Worm (Caenorhabditis elegans) whole organism, late embryonic: Measurements from ENCODE around the gene fbxb-58.

Experiments
- F13H6.1 ChIP-seq: sonication (generic microtip); optimal IDR thresholded peaks from 2 replicates; lab custom pipeline; 2016; ENCODE audit warnings: missing genetic modification characterization, missing compliant biosample characterization
- T23F11.4 ChIP-seq: fragments of 200-800 bp; sonication (Bioruptor generic); optimal IDR thresholded peaks from 2 replicates; lab custom pipeline; 2018; ENCODE audit warnings: mild to moderate bottlenecking, missing genetic modification characterization, missing compliant biosample characterization
- Y22D7AL.16 ChIP-seq: sonication (generic microtip); optimal IDR thresholded peaks from 2 replicates; lab custom pipeline; 2016; ENCODE audit warnings: missing genetic modification characterization, missing compliant biosample characterization
- ceh-2 ChIP-seq: sonication (generic microtip); optimal IDR thresholded peaks from 2 replicates; lab custom pipeline; 2016; ENCODE audit warnings: missing genotype, missing genetic modification characterization, missing compliant biosample characterization
- ceh-31 ChIP-seq: sonication (generic microtip); optimal IDR thresholded peaks from 2 replicates; lab custom pipeline; 2016; ENCODE audit warnings: missing genetic modification characterization, missing compliant biosample characterization
- ceh-45 ChIP-seq: fragments of 200-800 bp; sonication (Bioruptor generic); IDR thresholded peaks from 2 replicates; pipeline ENCODE4 v1.3.6; 2022; ENCODE audit warnings: missing genetic modification reagents, missing genetic modification characterization, missing compliant biosample characterization
- ceh-6 ChIP-seq: fragments of 200-800 bp; sonication (Bioruptor generic); optimal IDR thresholded peaks from 2 replicates; lab custom pipeline; 2018; ENCODE audit warnings: mild to moderate bottlenecking, missing genetic modification characterization, missing compliant biosample characterization
- che-1 ChIP-seq: sonication (generic microtip); optimal IDR thresholded peaks from 2 replicates; lab custom pipeline; 2016; ENCODE audit warnings: mild to moderate bottlenecking, missing genetic modification characterization, missing compliant biosample characterization
- dmd-4 ChIP-seq: sonication (generic microtip); optimal IDR thresholded peaks from 2 replicates; lab custom pipeline; 2016; ENCODE audit warnings: borderline replicate concordance, missing genetic modification characterization, missing compliant biosample characterization
- elt-4 ChIP-seq: sonication (generic microtip); optimal IDR thresholded peaks from 2 replicates; lab custom pipeline; 2016; ENCODE audit warnings: missing genetic modification characterization, missing compliant biosample characterization
- ets-4 ChIP-seq: sonication (generic microtip); optimal IDR thresholded peaks from 2 replicates; lab custom pipeline; 2016; ENCODE audit warnings: missing genetic modification characterization, missing compliant biosample characterization
- fax-1 ChIP-seq: sonication (generic microtip); optimal IDR thresholded peaks from 2 replicates; lab custom pipeline; 2016; ENCODE audit warnings: missing genotype, missing genetic modification characterization, missing compliant biosample characterization
- fkh-6 ChIP-seq: sonication (generic microtip); optimal IDR thresholded peaks from 2 replicates; lab custom pipeline; 2016; ENCODE audit warnings: missing genetic modification characterization, missing compliant biosample characterization
- gmeb-2 ChIP-seq: sonication (generic microtip); optimal IDR thresholded peaks from 2 replicates; lab custom pipeline; 2016; ENCODE audit warnings: missing genetic modification characterization, inconsistent platforms, missing compliant biosample characterization
- hlh-15 ChIP-seq: sonication (generic microtip); optimal IDR thresholded peaks from 2 replicates; lab custom pipeline; 2016; ENCODE audit warnings: missing genetic modification characterization, missing compliant biosample characterization
- lim-6 ChIP-seq: sonication (generic microtip); optimal IDR thresholded peaks from 2 replicates; lab custom pipeline; 2016; ENCODE audit warnings: missing genetic modification characterization, missing compliant biosample characterization
- nhr-11 ChIP-seq: fragments of 150-350 bp; optimal IDR thresholded peaks from 2 replicates; lab custom pipeline; 2014; ENCODE audit warnings: missing biosample characterization, missing genetic modification characterization
- pat-9 ChIP-seq: fragments of 200-800 bp; sonication (Bioruptor generic); optimal IDR thresholded peaks from 2 replicates; lab custom pipeline; 2018; ENCODE audit warnings: mild to moderate bottlenecking, missing genetic modification characterization, moderate library complexity, missing compliant biosample characterization
- pax-1 ChIP-seq: fragments of 150-350 bp; optimal IDR thresholded peaks from 2 replicates; lab custom pipeline; 2014; ENCODE audit warnings: missing biosample characterization, missing genetic modification characterization
- pha-2 ChIP-seq: sonication (generic microtip); optimal IDR thresholded peaks from 2 replicates; lab custom pipeline; 2017; ENCODE audit warnings: mild to moderate bottlenecking, missing genetic modification characterization, missing compliant biosample characterization
- pha-4 ChIP-seq: fragments of 150-350 bp; optimal IDR thresholded peaks from 2 replicates; lab custom pipeline; 2018; ENCODE audit warnings: missing biosample characterization, missing genetic modification reagents, missing genetic modification characterization
- pros-1 ChIP-seq: fragments of 150-350 bp; optimal IDR thresholded peaks from 2 replicates; lab custom pipeline; 2014; ENCODE audit warnings: missing biosample characterization, missing genetic modification reagents, missing genetic modification characterization
- ref-2 ChIP-seq: sonication (generic microtip); optimal IDR thresholded peaks from 2 replicates; lab custom pipeline; 2016; ENCODE audit warnings: missing genetic modification characterization, missing compliant biosample characterization
- rnt-1 ChIP-seq: sonication (generic microtip); optimal IDR thresholded peaks from 2 replicates; lab custom pipeline; 2016; ENCODE audit warnings: missing genetic modification characterization, missing compliant biosample characterization
- sdc-2 ChIP-seq: sonication (generic microtip); optimal IDR thresholded peaks from 2 replicates; lab custom pipeline; 2016; ENCODE audit warnings: missing genotype, missing genetic modification characterization, missing compliant biosample characterization
- sox-2 ChIP-seq: fragments of 200-800 bp; sonication (Bioruptor generic); IDR thresholded peaks from 2 replicates; pipeline ENCODE4 v1.3.6; 2022; ENCODE audit warnings: missing genetic modification reagents, missing genetic modification characterization, missing compliant biosample characterization
- sox-4 ChIP-seq: sonication (generic microtip); optimal IDR thresholded peaks from 2 replicates; lab custom pipeline; 2017; ENCODE audit warnings: mild to moderate bottlenecking, missing genetic modification characterization, inconsistent platforms, missing compliant biosample characterization
- syd-9 ChIP-seq: sonication (generic microtip); optimal IDR thresholded peaks from 2 replicates; lab custom pipeline; 2016; ENCODE audit warnings: mild to moderate bottlenecking, missing genetic modification characterization, moderate library complexity, missing compliant biosample characterization
- tbx-2 ChIP-seq: sonication (generic microtip); optimal IDR thresholded peaks from 2 replicates; lab custom pipeline; 2016; ENCODE audit warnings: missing genetic modification characterization, missing compliant biosample characterization
- tbx-7 ChIP-seq: sonication (generic microtip); optimal IDR thresholded peaks from 2 replicates; lab custom pipeline; 2016; ENCODE audit warnings: missing genotype, missing genetic modification characterization, missing compliant biosample characterization
- unc-55 ChIP-seq: sonication (generic microtip); optimal IDR thresholded peaks from 2 replicates; lab custom pipeline; 2017; ENCODE audit warnings: missing biosample characterization, missing genetic modification reagents, missing genetic modification characterization

fbxb-58 gene

ce11 chrX:1664925-1665324 is 37.0 kb downstream of the fbxb-58 start, which contains the start of gene R09H3.2:
Gene R09H3.2 (minus strand): TSS chrX:1665025.
- no peak for TF ChIP-seq T23F11.4
- no peak for TF ChIP-seq nhr-11 (tag; lab: Kevin White, UChicago)
- no peak for TF ChIP-seq Y22D7AL.16 (tag; lab: Kevin White, UChicago)
- no peak for TF ChIP-seq tbx-7 (tag; lab: Kevin White, UChicago)
- TF ChIP-seq lim-6 (tag; lab: Kevin White, UChicago) = no peak
- no peak for TF ChIP-seq rnt-1 (tag; lab: Kevin White, UChicago)
- no peak for TF ChIP-seq sox-4 (tag; lab: Kevin White, UChicago)
- no peak for TF ChIP-seq ceh-6
- TF ChIP-seq syd-9 (tag; lab: Kevin White, UChicago) = no peak
- no peak for TF ChIP-seq ceh-2 (tag; lab: Kevin White, UChicago)
- TF ChIP-seq pha-4 (tag; lab: Kevin White, UChicago) = no peak
- TF ChIP-seq pat-9 (tag; lab: Kevin White, UChicago) = no peak
- no peak for TF ChIP-seq F13H6.1 (tag; lab: Kevin White, UChicago)
- TF ChIP-seq elt-4 = no peak
- TF ChIP-seq che-1 (tag; lab: Kevin White, UChicago) = no peak
- no peak for TF ChIP-seq ceh-45 (GFP tag; lab: Robert Waterston, UW)
- TF ChIP-seq ets-4 (tag; lab: Kevin White, UChicago) = no peak
- TF ChIP-seq pros-1 (tag; lab: Kevin White, UChicago) = no peak
- no peak for TF ChIP-seq dmd-4 (tag; lab: Kevin White, UChicago)
- no peak for TF ChIP-seq ref-2 (tag; lab: Kevin White, UChicago)

ce11 chrX:1667056-1667455 is 39.1 kb downstream of the fbxb-58 start:
- TF ChIP-seq pax-1 (tag; lab: Kevin White, UChicago) (no peak), fkh-6 (no peak)

ce11 chrX:1668748-1669147 is 40.8 kb downstream of the fbxb-58 start, which contains the start of gene R09H3.3:
Gene R09H3.3 (minus strand): TSS chrX:1668848.
- TF ChIP-seq sox-2 (no peak), tbx-7 (tag; lab: Kevin White, UChicago) (no peak), ceh-31 (tag; lab: Kevin White, UChicago) (no peak), unc-55 (no peak), sdc-2 (tag; lab: Kevin White, UChicago) (no peak), hlh-15 (tag; lab: Kevin White, UChicago) (no peak)

- TF ChIP-seq tbx-7 (tag; lab: Kevin White, UChicago) (no peak), pha-2 (tag; lab: Kevin White, UChicago) (no peak), fax-1 (tag; lab: Kevin White, UChicago) (no peak)
Observed at ce11 chrX:1674056-1674455, 46.1 kb downstream of the fbxb-58 start, which contains the start of gene tbx-31. Gene tbx-31 (minus strand): TSS chrX:1674156.

- TF ChIP-seq tbx-7 (tag; lab: Kevin White, UChicago) (no peak), tbx-2 (tag; lab: Kevin White, UChicago) (no peak)
- TF ChIP-seq, all 69 proteins: peak for 0
Observed at ce11 chrX:1675879-1676278, 47.9 kb downstream of the fbxb-58 start.

ce11 chrX:1678021-1678420 is 50.1 kb downstream of the fbxb-58 start, which contains the start of gene fbxa-170:
Gene fbxa-170 (minus strand): TSS chrX:1678121.
- TF ChIP-seq gmeb-2 (tag; lab: Kevin White, UChicago) = no peak
